Worm (Caenorhabditis elegans): ENCODE results near the gene F59B1.10.

ce11 chrV:3673080-3673479, 25.3 kb upstream of the F59B1.10 start, which contains the start of gene pals-33:
- TF ChIP-seq skn-1 (tag; optimal IDR thresholded peaks at IDR 0.05), result no peak
- no peak for TF ChIP-seq elt-3 (tag; optimal IDR thresholded peaks at IDR 0.05)
